Worm (Caenorhabditis elegans) whole organism, L4/young adult: ENCODE data around the gene B0563.8.

Experiments
- W03F9.2 ChIP-seq: fragments of 150-350 bp; optimal IDR thresholded peaks from 2 replicates; lab custom pipeline; 2014; ENCODE audit warnings: missing biosample characterization, missing genetic modification characterization
- dao-5 ChIP-seq: sonication (generic microtip); optimal IDR thresholded peaks from 2 replicates; lab custom pipeline; 2016; ENCODE audit warnings: missing genotype, missing genetic modification characterization, moderate library complexity, missing compliant biosample characterization
- him-1 ChIP-seq: sonication (generic microtip); optimal IDR thresholded peaks from 2 replicates; lab custom pipeline; 2016; ENCODE audit warnings: missing genotype, missing genetic modification reagents, missing genetic modification characterization, missing compliant biosample characterization

DNA sequence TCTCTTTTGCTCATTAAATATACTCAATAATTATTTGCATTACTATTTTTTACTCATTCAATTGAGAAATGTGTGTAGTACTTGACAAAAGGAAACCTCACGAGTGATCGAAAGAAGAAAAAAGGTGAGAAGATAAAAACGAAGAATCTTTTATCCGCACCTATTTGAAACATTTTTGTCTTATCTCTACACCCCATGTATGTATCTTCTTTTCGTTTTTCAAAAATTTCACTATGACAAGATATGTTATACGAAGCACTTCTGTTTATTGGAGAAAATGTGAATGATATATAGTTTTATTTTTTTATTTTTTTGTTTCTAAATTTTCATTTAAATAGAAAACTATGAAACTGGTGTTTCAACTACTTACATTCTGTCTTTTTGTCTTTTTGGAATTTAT, 30.7 kb upstream of the B0563.8 start:
- TF ChIP-seq him-1 (tag; lab: Kevin White, UChicago) (no peak), W03F9.2 (tag; lab: Kevin White, UChicago) (no peak), dao-5 (tag; lab: Kevin White, UChicago) (no peak)
